Fruit fly (Drosophila melanogaster) whole organism, adult: ENCODE results near the gene Ets21C.

ENCODE experiments used
- CG12768 ChIP-seq: fragments of 200-800 bp; sonication (Bioruptor generic); optimal IDR thresholded peaks from 2 replicates; lab custom pipeline; 2017; ENCODE audit warnings: missing biosample characterization, missing genetic modification characterization, mild to moderate bottlenecking, moderate library complexity, missing genetic modification reagents
- CG5204 ChIP-seq: fragments of 200-800 bp; sonication (Bioruptor generic); optimal IDR thresholded peaks from 2 replicates; lab custom pipeline; 2016; ENCODE audit warnings: missing biosample characterization, missing genetic modification characterization
- CG7045 ChIP-seq: fragments of 200-800 bp; sonication (Bioruptor generic); optimal IDR thresholded peaks from 2 replicates; lab custom pipeline; 2017; ENCODE audit warnings: missing biosample characterization, mild to moderate bottlenecking, missing genetic modification characterization
- CG7101 ChIP-seq: fragments of 200-800 bp; sonication (Bioruptor generic); optimal IDR thresholded peaks from 2 replicates; lab custom pipeline; 2018; ENCODE audit warnings: missing biosample characterization, mild to moderate bottlenecking, missing genetic modification characterization, moderate library complexity

DNA sequence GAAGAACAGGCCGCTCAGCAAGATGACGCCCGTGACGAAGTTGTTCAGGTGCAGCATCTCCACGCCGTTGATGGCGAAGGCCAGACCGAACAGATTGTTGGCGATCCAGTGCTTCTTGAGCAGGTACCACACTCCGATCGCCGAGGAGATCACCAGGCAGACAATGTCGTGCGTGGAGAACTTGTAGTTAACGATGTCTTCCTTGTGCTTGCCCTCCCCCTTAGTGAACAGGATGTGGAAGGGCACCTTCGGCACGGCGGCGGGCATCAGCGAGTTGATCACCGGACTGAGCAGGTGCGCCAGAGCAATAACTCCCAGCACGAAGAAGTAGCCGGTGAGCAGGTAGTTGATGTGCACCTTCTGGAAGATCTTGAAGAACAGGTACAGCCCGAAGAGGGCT lies 8.9 kb downstream of the Ets21C start:
- TF ChIP-seq CG5204 (no peak), CG7101 (tag; lab: Kevin White, UChicago) (no peak), CG12768 (no peak), CG7045 (GFP tag; lab: Kevin White, UChicago) (no peak)
